Worm (Caenorhabditis elegans) whole organism, midembryonic: ENCODE measurements around the gene fbxa-78.

Experiments used
- T22C8.4 ChIP-seq: fragments of 200-800 bp; sonication (Bioruptor generic); IDR thresholded peaks from 2 replicates; pipeline ENCODE4 v1.3.6; 2022; ENCODE audit warnings: missing genetic modification characterization, missing compliant biosample characterization
- flt-1 ChIP-seq: fragments of 200-800 bp; sonication (Bioruptor generic); IDR thresholded peaks from 2 replicates; pipeline ENCODE4 v1.3.6; 2022; ENCODE audit warnings: missing genetic modification characterization, missing compliant biosample characterization
- med-1 ChIP-seq: sonication (generic microtip); optimal IDR thresholded peaks from 2 replicates; lab custom pipeline; 2017; ENCODE audit warnings: missing genetic modification characterization, mild to moderate bottlenecking, missing compliant biosample characterization, antibody characterized with exemption, missing genetic modification reagents; ENCODE audit not compliant: insufficient read depth
- ref-1 ChIP-seq: fragments of 200-800 bp; sonication (Bioruptor generic); conservative IDR thresholded peaks from 2 replicates; pipeline ENCODE4 v1.3.6; 2022; ENCODE audit warnings: missing genetic modification reagents, missing genetic modification characterization, missing compliant biosample characterization
- ztf-29 ChIP-seq: fragments of 200-800 bp; sonication (Bioruptor generic); IDR thresholded peaks from 2 replicates; pipeline ENCODE4 v1.3.6; 2022; ENCODE audit warnings: missing genetic modification reagents, missing genetic modification characterization, missing compliant biosample characterization

ce11 chrIII:1218998-1219397 is 39.3 kb downstream of the fbxa-78 start:
- TF ChIP-seq flt-1 (GFP tag; lab: Robert Waterston, UW): no peak
- no peak for TF ChIP-seq ztf-29 (GFP tag; lab: Robert Waterston, UW)
- no peak for TF ChIP-seq med-1
- TF ChIP-seq T22C8.4 (GFP tag; lab: Robert Waterston, UW): no peak
- TF ChIP-seq ref-1: no peak
